Fruit fly (Drosophila melanogaster): ENCODE results near the gene Cad96Ca.

- TF ChIP-seq CG8159 (tag; optimal IDR thresholded peaks at IDR 0.05), result peak; percentile 5
- TF ChIP-seq fd96Ca (GFP tag; IDR thresholded peaks at IDR 0.05), result no peak
- no peak for TF ChIP-seq CG15710 (tag; optimal IDR thresholded peaks at IDR 0.05)
- no peak for TF ChIP-seq CG17806 (tag; optimal IDR thresholded peaks at IDR 0.05)
- no peak for TF ChIP-seq Pif1A (GFP tag; optimal IDR thresholded peaks at IDR 0.05)
- no peak for TF ChIP-seq EcR (GFP tag; optimal IDR thresholded peaks at IDR 0.05)
- no peak for TF ChIP-seq CG10348 (GFP tag; IDR thresholded peaks at IDR 0.05)
- TF ChIP-seq Pif1B (GFP tag; optimal IDR thresholded peaks at IDR 0.05), result no peak
- no peak for TF ChIP-seq Ets98B (GFP tag; IDR thresholded peaks at IDR 0.05)
- no peak for TF ChIP-seq CG12605 (GFP tag; IDR thresholded peaks at IDR 0.05)
- TF ChIP-seq CG34367 (tag; optimal IDR thresholded peaks at IDR 0.05), result no peak
- no peak for TF ChIP-seq D1 (tag; optimal IDR thresholded peaks at IDR 0.05)
Observed at dm6 chr3R:25167407-25168191, 40.5 kb downstream of the Cad96Ca start.

Data from whole organism, pupa.